Fruit fly (Drosophila melanogaster) whole organism, embryonic: Measurements from ENCODE around the gene nbs.

Experiments used
- Aef1 ChIP-seq: fragments of 200-800 bp; sonication (Bioruptor generic); IDR thresholded peaks from 3 replicates; pipeline ENCODE4 v1.3.6; 2022; ENCODE audit warnings: missing biosample characterization, missing genetic modification characterization
- B-H1 ChIP-seq: fragments of 200-800 bp; sonication (Bioruptor generic); IDR thresholded peaks from 3 replicates; pipeline ENCODE4 v1.3.6; 2022; ENCODE audit warnings: missing biosample characterization, missing genetic modification characterization
- CG11504 ChIP-seq: fragments of 200-800 bp; sonication (Bioruptor generic); optimal IDR thresholded peaks from 3 replicates; lab custom pipeline; 2019; ENCODE audit warnings: missing biosample characterization, mild to moderate bottlenecking, missing genetic modification characterization, moderate library complexity
- CG11560 ChIP-seq: fragments of 200-800 bp; sonication (Bioruptor generic); IDR thresholded peaks from 3 replicates; pipeline ENCODE4 v1.3.6; 2022; ENCODE audit warnings: missing biosample characterization, missing genetic modification characterization
- CG1233 ChIP-seq: fragments of 200-800 bp; sonication (Bioruptor generic); optimal IDR thresholded peaks from 4 replicates; lab custom pipeline; 2018; ENCODE audit warnings: missing biosample characterization, mild to moderate bottlenecking, missing genetic modification characterization
- CG12391 ChIP-seq: fragments of 200-800 bp; sonication (Bioruptor generic); optimal IDR thresholded peaks from 3 replicates; lab custom pipeline; 2018; ENCODE audit warnings: missing biosample characterization, mild to moderate bottlenecking, missing genetic modification characterization, moderate library complexity
- CG13624 ChIP-seq: fragments of 200-800 bp; sonication (Bioruptor generic); optimal IDR thresholded peaks from 2 replicates; lab custom pipeline; 2016; ENCODE audit warnings: missing biosample characterization, missing genetic modification characterization
- CG14710 ChIP-seq: fragments of 200-800 bp; sonication (Bioruptor generic); optimal IDR thresholded peaks from 3 replicates; lab custom pipeline; 2019; ENCODE audit warnings: missing biosample characterization, mild to moderate bottlenecking, missing genetic modification characterization, moderate library complexity
- CG17612 ChIP-seq: fragments of 200-800 bp; sonication (Bioruptor generic); IDR thresholded peaks from 2 replicates; pipeline ENCODE4 v1.3.6; 2022; ENCODE audit warnings: missing biosample characterization, missing genetic modification characterization
- CG18011 ChIP-seq: fragments of 200-800 bp; sonication (Bioruptor generic); optimal IDR thresholded peaks from 2 replicates; lab custom pipeline; 2017; ENCODE audit warnings: missing biosample characterization, missing genetic modification characterization, mild to moderate bottlenecking, moderate library complexity, missing genotype
- CG2116 ChIP-seq: fragments of 200-800 bp; sonication (Bioruptor generic); optimal IDR thresholded peaks from 3 replicates; lab custom pipeline; 2018; ENCODE audit warnings: missing biosample characterization, mild to moderate bottlenecking, missing genetic modification characterization
- CG3995 ChIP-seq: fragments of 200-800 bp; sonication (Bioruptor generic); optimal IDR thresholded peaks from 3 replicates; lab custom pipeline; 2016; ENCODE audit warnings: missing biosample characterization, missing genetic modification characterization
- CG43689 ChIP-seq: fragments of 200-800 bp; sonication (Bioruptor generic); IDR thresholded peaks from 2 replicates; pipeline ENCODE4 v1.3.6; 2022; ENCODE audit warnings: missing biosample characterization, missing genetic modification characterization
- CG4404 ChIP-seq: fragments of 200-800 bp; sonication (Bioruptor generic); IDR thresholded peaks from 2 replicates; pipeline ENCODE4 v1.3.6; 2022; ENCODE audit warnings: missing biosample characterization, missing genetic modification characterization
- CTCF ChIP-seq: fragments of 200-800 bp; sonication (Bioruptor generic); optimal IDR thresholded peaks from 2 replicates; lab custom pipeline; 2017; ENCODE audit warnings: missing biosample characterization, mild to moderate bottlenecking, missing genetic modification characterization, moderate library complexity
- CoRest ChIP-seq: fragments of 200-800 bp; sonication (Bioruptor generic); optimal IDR thresholded peaks from 3 replicates; lab custom pipeline; 2018; ENCODE audit warnings: missing biosample characterization, mild to moderate bottlenecking, missing genetic modification characterization, moderate library complexity
- CrebB ChIP-seq: fragments of 200-800 bp; sonication (Bioruptor generic); optimal IDR thresholded peaks from 3 replicates; lab custom pipeline; 2018; ENCODE audit warnings: missing biosample characterization, mild to moderate bottlenecking, missing genetic modification characterization
- D ChIP-seq, 2 experiments: fragments of 200-800 bp in 1 of 2; fragments of >200 bp in 1 of 2; sonication (Bioruptor generic) in 1 of 2; optimal IDR thresholded peaks; 2 replicates in 1 of 2; 3 replicates in 1 of 2; lab custom pipeline; 2017; ENCODE audit warnings: mild to moderate bottlenecking in 1 of 2, missing biosample characterization in 1 of 2, missing genetic modification characterization in 1 of 2, missing genetic modification reagents in 1 of 2
- D19B ChIP-seq: fragments of 200-800 bp; sonication (Bioruptor generic); optimal IDR thresholded peaks from 2 replicates; lab custom pipeline; 2017; ENCODE audit warnings: missing biosample characterization, mild to moderate bottlenecking, missing genetic modification characterization
- Dip3 ChIP-seq: fragments of 200-800 bp; sonication (Bioruptor generic); optimal IDR thresholded peaks from 3 replicates; lab custom pipeline; 2016; ENCODE audit warnings: missing biosample characterization, missing genetic modification characterization
- Dp ChIP-seq: fragments of 200-800 bp; sonication (Bioruptor generic); optimal IDR thresholded peaks from 2 replicates; lab custom pipeline; 2018; ENCODE audit warnings: missing biosample characterization, mild to moderate bottlenecking, missing genetic modification characterization, moderate library complexity
- E2f1 ChIP-seq: fragments of 200-800 bp; sonication (Bioruptor generic); IDR thresholded peaks from 2 replicates; pipeline ENCODE4 v1.3.6; 2022; ENCODE audit warnings: missing biosample characterization, missing genetic modification characterization
- E2f2 ChIP-seq: fragments of 200-800 bp; sonication (Bioruptor generic); IDR thresholded peaks from 2 replicates; pipeline ENCODE4 v1.3.6; 2022; ENCODE audit warnings: missing biosample characterization, missing genetic modification characterization
- ERR ChIP-seq: fragments of 200-800 bp; sonication (Bioruptor generic); optimal IDR thresholded peaks from 2 replicates; lab custom pipeline; 2016; ENCODE audit warnings: missing biosample characterization, missing genetic modification characterization
- Hr78 ChIP-seq, 2 experiments: fragments of 200-800 bp in 1 of 2; fragments of >200 bp in 1 of 2; sonication (Bioruptor generic) in 1 of 2; optimal IDR thresholded peaks; 2 replicates each; lab custom pipeline; 2017 to 2019; ENCODE audit warnings: missing biosample characterization in 2 of 2, missing genetic modification characterization in 2 of 2, mild to moderate bottlenecking in 1 of 2, moderate library complexity in 1 of 2
- Jarid2 ChIP-seq: fragments of 200-800 bp; sonication (Bioruptor generic); optimal IDR thresholded peaks from 3 replicates; lab custom pipeline; 2017; ENCODE audit warnings: mild to moderate bottlenecking, missing biosample characterization, missing genetic modification reagents, missing genetic modification characterization
- Nf-YC ChIP-seq: fragments of 200-800 bp; optimal IDR thresholded peaks from 3 replicates; lab custom pipeline; 2019; ENCODE audit warnings: missing biosample characterization, mild to moderate bottlenecking, missing genetic modification characterization, moderate library complexity
- NfI ChIP-seq: fragments of 200-800 bp; sonication (Bioruptor generic); optimal IDR thresholded peaks from 3 replicates; lab custom pipeline; 2018; ENCODE audit warnings: missing biosample characterization, mild to moderate bottlenecking, missing genetic modification characterization, moderate library complexity
- Scr ChIP-seq: fragments of 200-800 bp; sonication (Bioruptor generic); IDR thresholded peaks from 2 replicates; pipeline ENCODE4 v1.3.6; 2022; ENCODE audit warnings: missing biosample characterization, missing genetic modification characterization; ENCODE audit not compliant: partially characterized antibody
- Sox102F ChIP-seq: fragments of 200-800 bp; sonication (Bioruptor generic); optimal IDR thresholded peaks from 2 replicates; lab custom pipeline; 2018; ENCODE audit warnings: missing biosample characterization, mild to moderate bottlenecking, missing genetic modification characterization, moderate library complexity
- Sry-β ChIP-seq: fragments of 200-800 bp; sonication (Bioruptor generic); optimal IDR thresholded peaks from 2 replicates; lab custom pipeline; 2018; ENCODE audit warnings: missing biosample characterization, mild to moderate bottlenecking, missing genetic modification characterization, moderate library complexity
- ato ChIP-seq: fragments of 200-800 bp; sonication (Bioruptor generic); IDR thresholded peaks from 2 replicates; pipeline ENCODE4 v1.3.6; 2022; ENCODE audit warnings: missing biosample characterization, missing genetic modification characterization; ENCODE audit not compliant: partially characterized antibody
- btn ChIP-seq: fragments of 200-800 bp; sonication (Bioruptor generic); optimal IDR thresholded peaks from 2 replicates; lab custom pipeline; 2016; ENCODE audit warnings: missing biosample characterization, missing genetic modification characterization
- cas ChIP-seq: fragments of 200-800 bp; sonication (Bioruptor generic); IDR thresholded peaks from 2 replicates; pipeline ENCODE4 v1.3.6; 2022; ENCODE audit warnings: missing biosample characterization, missing genetic modification characterization
- chif ChIP-seq, 2 experiments: fragments of 200-800 bp; sonication (Bioruptor generic); optimal IDR thresholded peaks; 3 replicates each; lab custom pipeline; 2016; ENCODE audit warnings: missing biosample characterization in 2 of 2, missing genetic modification characterization in 2 of 2
- ewg ChIP-seq: fragments of 200-800 bp; sonication (Bioruptor generic); optimal IDR thresholded peaks from 3 replicates; lab custom pipeline; 2017; ENCODE audit warnings: mild to moderate bottlenecking, missing biosample characterization, missing genetic modification reagents, missing genetic modification characterization
- gcm ChIP-seq: fragments of 200-800 bp; sonication (Bioruptor generic); optimal IDR thresholded peaks from 2 replicates; lab custom pipeline; 2019; ENCODE audit warnings: missing biosample characterization, mild to moderate bottlenecking, missing genetic modification characterization, moderate library complexity
- h ChIP-seq: fragments of >200 bp; optimal IDR thresholded peaks from 2 replicates; lab custom pipeline; 2017
- ham ChIP-seq: fragments of 200-800 bp; sonication (Bioruptor generic); IDR thresholded peaks from 2 replicates; pipeline ENCODE4 v1.3.6; 2022; ENCODE audit warnings: missing biosample characterization, missing genetic modification characterization
- mirr ChIP-seq: fragments of 200-800 bp; sonication (Bioruptor generic); optimal IDR thresholded peaks from 3 replicates; lab custom pipeline; 2018; ENCODE audit warnings: missing biosample characterization, mild to moderate bottlenecking, missing genetic modification characterization
- onecut ChIP-seq: fragments of 200-800 bp; sonication (Bioruptor generic); IDR thresholded peaks from 2 replicates; pipeline ENCODE4 v1.3.6; 2022; ENCODE audit warnings: missing biosample characterization, missing genetic modification characterization
- p53 ChIP-seq: fragments of 200-800 bp; sonication (Bioruptor generic); optimal IDR thresholded peaks from 2 replicates; lab custom pipeline; 2016; ENCODE audit warnings: missing biosample characterization, missing genetic modification characterization
- pnt ChIP-seq: fragments of 200-800 bp; sonication (Bioruptor generic); optimal IDR thresholded peaks from 3 replicates; lab custom pipeline; 2016; ENCODE audit warnings: missing biosample characterization, missing genetic modification characterization
- repo ChIP-seq: fragments of 200-800 bp; sonication (Bioruptor generic); optimal IDR thresholded peaks from 2 replicates; lab custom pipeline; 2016; ENCODE audit warnings: missing biosample characterization, missing genetic modification characterization
- ro ChIP-seq: fragments of 200-800 bp; sonication (Bioruptor generic); IDR thresholded peaks from 2 replicates; pipeline ENCODE4 v1.3.6; 2022; ENCODE audit warnings: missing biosample characterization, missing genetic modification characterization
- sisA ChIP-seq: fragments of 200-800 bp; sonication (Bioruptor generic); IDR thresholded peaks from 2 replicates; pipeline ENCODE4 v1.3.6; 2022; ENCODE audit warnings: missing biosample characterization, missing genetic modification characterization
- tgo ChIP-seq: fragments of 200-800 bp; sonication (Bioruptor generic); IDR thresholded peaks from 3 replicates; pipeline ENCODE4 v1.3.6; 2022; ENCODE audit warnings: missing biosample characterization, missing genetic modification characterization
- trh ChIP-seq: fragments of 200-800 bp; sonication (Bioruptor generic); optimal IDR thresholded peaks from 2 replicates; lab custom pipeline; 2016; ENCODE audit warnings: missing biosample characterization, missing genetic modification characterization
- tup ChIP-seq: fragments of 200-800 bp; sonication (Bioruptor generic); optimal IDR thresholded peaks from 2 replicates; lab custom pipeline; 2016; ENCODE audit warnings: missing biosample characterization, mild to moderate bottlenecking, missing genetic modification characterization, moderate library complexity
- wek ChIP-seq: fragments of 200-800 bp; sonication (Bioruptor generic); optimal IDR thresholded peaks from 3 replicates; lab custom pipeline; 2018; ENCODE audit warnings: missing biosample characterization, mild to moderate bottlenecking, missing genetic modification characterization, moderate library complexity

Gene nbs

DNA sequence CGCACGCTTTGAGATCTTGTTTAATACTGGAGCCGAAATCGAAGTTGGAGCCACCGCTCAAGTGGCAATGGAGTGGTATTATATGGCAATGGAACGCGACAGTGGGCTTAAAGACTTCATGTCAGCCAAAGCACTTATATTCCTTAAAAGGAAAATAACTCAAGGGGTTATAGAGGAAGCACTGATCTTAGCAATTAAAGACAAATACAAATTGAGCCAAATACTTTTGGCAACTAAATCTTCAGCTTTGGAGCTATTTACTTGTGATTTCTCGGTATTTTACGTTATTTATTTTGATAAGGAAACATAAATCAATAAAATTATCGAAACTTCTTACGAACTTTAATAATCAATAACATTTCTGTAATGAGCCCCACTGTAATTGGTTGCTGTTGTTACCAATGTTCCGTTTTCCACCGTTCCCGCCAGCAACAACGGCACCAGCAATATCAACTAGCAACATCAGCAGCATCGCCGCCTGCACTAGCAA lies 21.1 kb upstream of the nbs start (continued):
- TF ChIP-seq p53 (GFP tag; lab: Kevin White, UChicago) (peak; percentile 45), sisA (GFP tag; lab: Robert Waterston, UW) (peak; percentile 92), D19B (GFP tag; lab: Kevin White, UChicago) (peak; percentile 59), CG2116 (peak; percentile 27), Jarid2 (GFP tag; lab: Kevin White, UChicago) (peak; percentile 66), CG11560 (peak; percentile 65; the same call in 2 of the 3 replicates), trh (GFP tag; lab: Kevin White, UChicago) (peak; percentile 12), Hr78 (GFP tag; optimal IDR thresholded peaks at IDR 0.05; lab: Kevin White, UChicago) (peak in 1 of 2 experiments; percentile 79), B-H1 (GFP tag; lab: Robert Waterston, UW) (peak; percentile 80), CG14710 (peak; percentile 94), E2f1 (peak; percentile 92), pnt (GFP tag; lab: Kevin White, UChicago) (peak; percentile 78), CG17612 (GFP tag; lab: Robert Waterston, UW) (peak; percentile 72), CG12391 (tag; lab: Kevin White, UChicago) (peak; percentile 81), CTCF (GFP tag; lab: Kevin White, UChicago) (peak; percentile 64), Scr (GFP tag; lab: Robert Waterston, UW) (no peak), h (lab: Kevin White, UChicago) (no peak), Sox102F (GFP tag; lab: Kevin White, UChicago) (peak; percentile 76), CG43689 (GFP tag; lab: Robert Waterston, UW) (peak; percentile 61; the same call in 1 of the 2 replicates), tup (GFP tag; lab: Kevin White, UChicago) (no peak), CoRest (tag; lab: Kevin White, UChicago) (peak; percentile 87), E2f2 (GFP tag; lab: Robert Waterston, UW) (peak; percentile 68), Aef1 (GFP tag; lab: Robert Waterston, UW) (peak; percentile 81), CG11504 (tag; lab: Kevin White, UChicago) (peak; percentile 100), ewg (GFP tag; lab: Kevin White, UChicago) (peak; percentile 66), onecut (peak; percentile 86), CG1233 (GFP tag; lab: Kevin White, UChicago) (peak; percentile 72), ERR (GFP tag; lab: Kevin White, UChicago) (no peak), Dp (GFP tag; lab: Kevin White, UChicago) (no peak), ham (GFP tag; lab: Robert Waterston, UW) (no peak), CG13624 (peak; percentile 72), CrebB (peak; percentile 34), ro (GFP tag; lab: Robert Waterston, UW) (peak; percentile 82), CG3995 (peak; percentile 48), mirr (GFP tag; lab: Kevin White, UChicago) (no peak), gcm (GFP tag; lab: Kevin White, UChicago) (peak; percentile 80), ato (GFP tag; lab: Robert Waterston, UW) (no peak), chif (GFP tag; optimal IDR thresholded peaks at IDR 0.05; lab: Kevin White, UChicago) (peak; percentile 49 to 81), wek (peak; percentile 58), btn (GFP tag; lab: Kevin White, UChicago) (peak; percentile 77), Sry-β (GFP tag; lab: Kevin White, UChicago) (peak; percentile 58), repo (GFP tag; lab: Kevin White, UChicago) (peak; percentile 87), D (optimal IDR thresholded peaks at IDR 0.05; lab: Kevin White, UChicago) (no peak), D (GFP tag; optimal IDR thresholded peaks at IDR 0.05; lab: Kevin White, UChicago) (peak; percentile 95), cas (GFP tag; lab: Robert Waterston, UW) (peak; percentile 70; the same call in 1 of the 2 replicates), CG4404 (GFP tag; lab: Robert Waterston, UW) (peak; percentile 69), CG18011 (GFP tag; lab: Kevin White, UChicago) (peak; percentile 24), Dip3 (GFP tag; lab: Kevin White, UChicago) (peak; percentile 37), Nf-YC (tag; lab: Kevin White, UChicago) (peak; percentile 86), tgo (GFP tag; lab: Robert Waterston, UW) (peak; percentile 87), NfI (GFP tag; lab: Kevin White, UChicago) (peak; percentile 73)
